Fruit fly (Drosophila melanogaster): Measurements from ENCODE around the gene Meltrin.

Gene Meltrin

DNA sequence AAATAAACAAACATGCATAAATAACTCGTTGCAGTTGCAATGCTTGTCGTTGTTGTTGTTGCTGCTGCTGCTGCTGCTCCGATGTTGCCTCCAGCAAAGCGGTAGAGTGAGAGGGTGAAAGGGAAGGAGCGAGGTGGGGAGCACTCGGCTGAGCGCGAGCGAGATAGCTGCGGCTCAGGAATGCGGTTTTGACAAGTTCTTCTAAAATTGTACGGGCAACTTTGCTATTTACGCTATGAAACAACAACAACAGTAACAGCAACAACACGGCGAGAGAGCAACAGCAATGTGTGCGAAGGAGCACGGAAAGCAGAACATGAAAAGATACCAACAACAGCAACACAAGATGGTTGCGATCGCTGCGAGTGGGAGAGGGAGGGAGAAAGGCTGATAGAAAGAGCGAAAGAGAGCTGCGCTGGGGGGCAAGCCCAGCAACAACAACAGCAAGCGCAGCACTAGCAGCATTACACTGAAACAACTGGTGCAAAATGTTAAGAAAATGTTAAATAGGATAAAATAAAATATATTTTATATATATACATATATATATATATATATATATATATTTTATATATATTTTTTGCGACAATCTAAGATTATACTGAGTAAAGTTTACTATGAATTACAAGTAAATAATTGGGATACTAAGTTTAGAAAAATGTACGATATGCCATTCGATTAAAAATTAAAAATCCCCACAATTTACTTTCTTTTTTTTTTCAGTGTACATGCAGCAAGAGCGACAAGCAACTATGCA is 17.2 kb upstream of the Meltrin start (continued):
- TF ChIP-seq CG13287 (GFP tag; IDR thresholded peaks at IDR 0.05; ENCODE audit: partially characterized antibody) (0 out of 2 replicates have a peak, but pooled peaks have one; percentile 6), Hmx (GFP tag; optimal IDR thresholded peaks at IDR 0.05) (no peak), Doc2 (GFP tag; IDR thresholded peaks at IDR 0.05) (no peak), CG18764 (GFP tag; optimal IDR thresholded peaks at IDR 0.05) (peak; percentile 85), CG8089 (GFP tag; optimal IDR thresholded peaks at IDR 0.05) (no peak), Meics (GFP tag; optimal IDR thresholded peaks at IDR 0.05) (peak; percentile 28), CG15269 (tag; optimal IDR thresholded peaks at IDR 0.05) (peak; percentile 69), ranshi (GFP tag; IDR thresholded peaks at IDR 0.05) (peak; percentile 59; the same call in 1 of the 2 replicates), odd (GFP tag; optimal IDR thresholded peaks at IDR 0.05) (peak; percentile 21), CG6654 (GFP tag; optimal IDR thresholded peaks at IDR 0.05) (peak; percentile 74), CG4820 (GFP tag; optimal IDR thresholded peaks at IDR 0.05) (peak; percentile 92), Scr (GFP tag; IDR thresholded peaks at IDR 0.05; ENCODE audit: partially characterized antibody) (0 out of 2 replicates have a peak, but pooled peaks have one; percentile 10), dmrt99B (tag; optimal IDR thresholded peaks at IDR 0.05) (peak; percentile 82), NFAT (GFP tag; IDR thresholded peaks at IDR 0.05) (no peak), caup (GFP tag; optimal IDR thresholded peaks at IDR 0.05; ENCODE audit: severe bottlenecking) (no peak), CG3847 (GFP tag; IDR thresholded peaks at IDR 0.05) (0 out of 2 replicates have a peak, but pooled peaks have one; percentile 11), Awh (GFP tag; IDR thresholded peaks at IDR 0.05) (0 out of 2 replicates have a peak, but pooled peaks have one; percentile 42), salm (tag; optimal IDR thresholded peaks at IDR 0.05) (peak; percentile 26), CG13424 (tag; optimal IDR thresholded peaks at IDR 0.05) (peak; percentile 84), Abd-B (GFP tag; optimal IDR thresholded peaks at IDR 0.05) (peak; percentile 73), CG10431 (GFP tag; optimal IDR thresholded peaks at IDR 0.05) (peak; percentile 43), Deaf1 (tag; optimal IDR thresholded peaks at IDR 0.05) (peak; percentile 54), ase (GFP tag; IDR thresholded peaks at IDR 0.05) (peak; percentile 68; the same call in 2 of the 3 replicates), Dll (GFP tag; IDR thresholded peaks at IDR 0.05; ENCODE audit: partially characterized antibody) (no peak), ind (GFP tag; optimal IDR thresholded peaks at IDR 0.05) (peak; percentile 52), unpg (GFP tag; optimal IDR thresholded peaks at IDR 0.05) (peak; percentile 81), Xrp1 (GFP tag; IDR thresholded peaks at IDR 0.05) (peak; percentile 79), HmgD (GFP tag; optimal IDR thresholded peaks at IDR 0.05) (no peak), fd96Cb (tag; optimal IDR thresholded peaks at IDR 0.05) (peak; percentile 93), BtbVII (GFP tag; optimal IDR thresholded peaks at IDR 0.05) (peak; percentile 46), zfh1 (GFP tag; IDR thresholded peaks at IDR 0.05) (0 out of 3 replicates have a peak, but pooled peaks have one; percentile 31), CG7745 (tag; optimal IDR thresholded peaks at IDR 0.05) (no peak), cwo (GFP tag; optimal IDR thresholded peaks at IDR 0.05) (peak; percentile 54), CG18599 (GFP tag; optimal IDR thresholded peaks at IDR 0.05) (peak; percentile 76), grn (GFP tag; optimal IDR thresholded peaks at IDR 0.05) (peak; percentile 1), Sox102F (GFP tag; optimal IDR thresholded peaks at IDR 0.05) (peak; percentile 83), D (optimal IDR thresholded peaks at IDR 0.05) (no peak), D (GFP tag; optimal IDR thresholded peaks at IDR 0.05) (peak; percentile 95), scrt (GFP tag; optimal IDR thresholded peaks at IDR 0.05) (peak; percentile 66), prd (optimal IDR thresholded peaks at IDR 0.05) (no peak), prd (GFP tag; IDR thresholded peaks at IDR 0.05) (peak; percentile 70), CG1529 (GFP tag; optimal IDR thresholded peaks at IDR 0.05) (peak; percentile 4), jing (GFP tag; optimal IDR thresholded peaks at IDR 0.05) (no peak), Sry-δ (GFP tag; optimal IDR thresholded peaks at IDR 0.05) (no peak), pzg (GFP tag; optimal IDR thresholded peaks at IDR 0.05) (no peak), CG8924 (tag; optimal IDR thresholded peaks at IDR 0.05) (peak; percentile 78), ttk (GFP tag; IDR thresholded peaks at IDR 0.05) (peak; percentile 54; the same call in 1 of the 2 replicates), Spps (tag; optimal IDR thresholded peaks at IDR 0.05) (peak; percentile 91)

Measured in whole organism, embryonic.